Worm (Caenorhabditis elegans) whole organism, L4 larva: Measurements from ENCODE around the gene C36C5.12.

Source experiments
- ceh-82 ChIP-seq: sonication (generic microtip); optimal IDR thresholded peaks from 2 replicates; lab custom pipeline; 2017; ENCODE audit warnings: missing biosample characterization, missing genetic modification characterization
- egl-27 ChIP-seq: sonication (generic microtip); optimal IDR thresholded peaks from 3 replicates; lab custom pipeline; 2017; ENCODE audit warnings: missing biosample characterization, missing genetic modification reagents, missing genetic modification characterization
- pqm-1 ChIP-seq: sonication (generic microtip); optimal IDR thresholded peaks from 2 replicates; lab custom pipeline; 2017; ENCODE audit warnings: missing biosample characterization, missing genetic modification characterization

DNA sequence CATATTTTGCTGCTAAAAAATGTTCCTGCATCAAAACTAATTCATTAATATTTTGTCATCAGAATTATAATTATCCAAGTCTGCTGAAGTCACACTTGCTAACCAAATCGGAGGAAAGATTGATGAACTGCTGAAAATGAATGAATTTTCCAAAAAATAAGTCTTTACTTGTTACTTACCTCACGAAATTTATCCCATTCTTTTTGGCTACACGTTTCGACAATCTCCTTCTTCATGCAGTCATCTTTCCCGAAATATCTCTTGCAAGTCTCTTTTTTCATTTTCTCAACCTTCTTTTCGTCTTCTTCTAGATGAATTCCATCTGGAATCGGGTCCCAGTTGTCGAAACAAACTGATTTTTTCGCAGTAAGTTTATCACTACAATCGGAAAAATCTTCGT lies 773 bp downstream of the C36C5.12 start:
- TF ChIP-seq ceh-82 (tag; lab: Kevin White, UChicago) (no peak), pqm-1 (tag; lab: Kevin White, UChicago) (no peak), egl-27 (tag; lab: Kevin White, UChicago) (no peak)
